Worm (Caenorhabditis elegans) whole organism, L3 larva: Measurements from ENCODE around the gene W03F9.11.

Experiments used
- ZK546.5 ChIP-seq: sonication (generic microtip); optimal IDR thresholded peaks from 2 replicates; lab custom pipeline; 2017; ENCODE audit warnings: missing biosample characterization, missing genetic modification characterization
- ama-1 ChIP-seq: fragments of 150-350 bp; optimal IDR thresholded peaks from 2 replicates; lab custom pipeline; 2018
- ceh-16 ChIP-seq: sonication (generic microtip); optimal IDR thresholded peaks from 2 replicates; lab custom pipeline; 2017; ENCODE audit warnings: missing biosample characterization, missing genetic modification characterization
- ceh-28 ChIP-seq: fragments of 150-350 bp; optimal IDR thresholded peaks from 2 replicates; lab custom pipeline; 2014; ENCODE audit warnings: missing biosample characterization, missing genetic modification reagents, missing genetic modification characterization
- ceh-82 ChIP-seq: fragments of 150-350 bp; optimal IDR thresholded peaks from 2 replicates; lab custom pipeline; 2014; ENCODE audit warnings: missing biosample characterization, missing genetic modification characterization
- ceh-9 ChIP-seq: sonication (generic microtip); optimal IDR thresholded peaks from 2 replicates; lab custom pipeline; 2018; ENCODE audit warnings: missing biosample characterization, missing genetic modification characterization
- daf-12 ChIP-seq: fragments of 150-350 bp; optimal IDR thresholded peaks from 2 replicates; lab custom pipeline; 2014; ENCODE audit warnings: missing biosample characterization, missing genetic modification reagents, missing genetic modification characterization
- egl-27 ChIP-seq: sonication (generic microtip); optimal IDR thresholded peaks from 4 replicates; lab custom pipeline; 2017; ENCODE audit warnings: missing biosample characterization, missing genetic modification reagents, missing genetic modification characterization
- egl-5 ChIP-seq: fragments of 150-350 bp; optimal IDR thresholded peaks from 2 replicates; lab custom pipeline; 2017; ENCODE audit warnings: missing biosample characterization, missing genetic modification reagents, missing genetic modification characterization, inconsistent platforms
- elt-1 ChIP-seq: fragments of 150-350 bp; optimal IDR thresholded peaks from 2 replicates; lab custom pipeline; 2014; ENCODE audit warnings: missing biosample characterization, missing genetic modification characterization
- elt-2 ChIP-seq: sonication (generic microtip); optimal IDR thresholded peaks from 2 replicates; lab custom pipeline; 2016; ENCODE audit warnings: missing genetic modification reagents, mild to moderate bottlenecking, missing genetic modification characterization, missing compliant biosample characterization
- elt-3 ChIP-seq, 3 experiments: fragments of 150-350 bp in 1 of 3; sonication (generic microtip) in 2 of 3; optimal IDR thresholded peaks; 2 replicates in 2 of 3; 4 replicates in 1 of 3; lab custom pipeline; 2014 to 2017; ENCODE audit warnings: missing biosample characterization in 3 of 3, missing genetic modification characterization in 3 of 3
- eor-1 ChIP-seq, 2 experiments: fragments of 150-350 bp; optimal IDR thresholded peaks; 2 replicates each; lab custom pipeline; 2014 to 2018; ENCODE audit warnings: missing biosample characterization in 2 of 2, missing genetic modification characterization in 2 of 2
- fkh-10 ChIP-seq: sonication (generic microtip); optimal IDR thresholded peaks from 2 replicates; lab custom pipeline; 2017; ENCODE audit warnings: missing biosample characterization, missing genetic modification reagents, missing genetic modification characterization
- fkh-2 ChIP-seq: fragments of 150-350 bp; optimal IDR thresholded peaks from 2 replicates; lab custom pipeline; 2014; ENCODE audit warnings: missing biosample characterization, missing genetic modification reagents, missing genetic modification characterization
- fos-1 ChIP-seq: fragments of 150-350 bp; optimal IDR thresholded peaks from 2 replicates; lab custom pipeline; 2014; ENCODE audit warnings: missing biosample characterization, missing genetic modification characterization
- hmg-11 ChIP-seq: sonication (generic microtip); optimal IDR thresholded peaks from 2 replicates; lab custom pipeline; 2016; ENCODE audit warnings: missing genetic modification characterization, missing compliant biosample characterization
- jun-1 ChIP-seq: fragments of 150-350 bp; optimal IDR thresholded peaks from 2 replicates; lab custom pipeline; 2014; ENCODE audit warnings: missing biosample characterization, missing genetic modification reagents, missing genetic modification characterization
- lin-15B ChIP-seq: fragments of 150-350 bp; optimal IDR thresholded peaks from 2 replicates; lab custom pipeline; 2014; ENCODE audit warnings: missing biosample characterization, missing genetic modification characterization
- lin-39 ChIP-seq: fragments of 150-350 bp; optimal IDR thresholded peaks from 2 replicates; lab custom pipeline; 2018; ENCODE audit warnings: missing biosample characterization, missing genetic modification reagents, missing genetic modification characterization
- lsy-12 ChIP-seq: sonication (generic microtip); optimal IDR thresholded peaks from 2 replicates; lab custom pipeline; 2016; ENCODE audit warnings: mild to moderate bottlenecking, missing genetic modification characterization, missing compliant biosample characterization
- mdl-1 ChIP-seq: fragments of 150-350 bp; optimal IDR thresholded peaks from 2 replicates; lab custom pipeline; 2014; ENCODE audit warnings: missing biosample characterization, missing genetic modification characterization
- mml-1 ChIP-seq: fragments of 150-350 bp; sonication (generic microtip); optimal IDR thresholded peaks from 3 replicates; lab custom pipeline; 2014; ENCODE audit warnings: missing biosample characterization, missing genetic modification characterization
- nfya-1 ChIP-seq: sonication (generic microtip); optimal IDR thresholded peaks from 2 replicates; lab custom pipeline; 2017; ENCODE audit warnings: missing genetic modification characterization, mild to moderate bottlenecking, missing compliant biosample characterization, antibody characterized with exemption, moderate library complexity; ENCODE audit not compliant: insufficient read depth
- nhr-23 ChIP-seq: fragments of 150-350 bp; optimal IDR thresholded peaks from 2 replicates; lab custom pipeline; 2014; ENCODE audit warnings: missing biosample characterization, missing genetic modification reagents, missing genetic modification characterization
- nhr-25 ChIP-seq: sonication (generic microtip); optimal IDR thresholded peaks from 2 replicates; lab custom pipeline; 2017; ENCODE audit warnings: missing biosample characterization, missing genetic modification characterization
- nhr-28 ChIP-seq: fragments of 150-350 bp; optimal IDR thresholded peaks from 2 replicates; lab custom pipeline; 2014; ENCODE audit warnings: missing biosample characterization, missing genetic modification characterization
- nhr-43 ChIP-seq: sonication (generic microtip); optimal IDR thresholded peaks from 2 replicates; lab custom pipeline; 2016; ENCODE audit warnings: mild to moderate bottlenecking, missing genetic modification characterization, missing compliant biosample characterization; ENCODE audit not compliant: poor library complexity, severe bottlenecking
- nhr-76 ChIP-seq: fragments of 150-350 bp; sonication (generic microtip); optimal IDR thresholded peaks from 5 replicates; lab custom pipeline; 2014; ENCODE audit warnings: missing biosample characterization, missing genetic modification characterization
- pha-4 ChIP-seq: fragments of 150-350 bp; optimal IDR thresholded peaks from 2 replicates; lab custom pipeline; 2014; ENCODE audit warnings: missing biosample characterization, missing genetic modification reagents, missing genetic modification characterization
- pqm-1 ChIP-seq: fragments of 150-350 bp; optimal IDR thresholded peaks from 2 replicates; lab custom pipeline; 2017; ENCODE audit warnings: missing biosample characterization, missing genetic modification characterization, inconsistent platforms
- sea-2 ChIP-seq: fragments of 150-350 bp; sonication (generic microtip); optimal IDR thresholded peaks from 4 replicates; lab custom pipeline; 2014; ENCODE audit warnings: missing biosample characterization, missing genetic modification reagents, missing genetic modification characterization
- skn-1 ChIP-seq: fragments of 150-350 bp; optimal IDR thresholded peaks from 2 replicates; lab custom pipeline; 2014; ENCODE audit warnings: missing biosample characterization, missing genetic modification characterization
- snpc-4 ChIP-seq: fragments of 150-350 bp; optimal IDR thresholded peaks from 2 replicates; lab custom pipeline; 2014; ENCODE audit warnings: missing biosample characterization, missing genetic modification characterization
- unc-39 ChIP-seq: sonication (generic microtip); optimal IDR thresholded peaks from 4 replicates; lab custom pipeline; 2017; ENCODE audit warnings: missing biosample characterization, missing genetic modification characterization
- zag-1 ChIP-seq: fragments of 150-350 bp; optimal IDR thresholded peaks from 2 replicates; lab custom pipeline; 2014; ENCODE audit warnings: missing biosample characterization, missing genetic modification characterization
- ztf-11 ChIP-seq: fragments of 150-350 bp; optimal IDR thresholded peaks from 2 replicates; lab custom pipeline; 2014; ENCODE audit warnings: missing biosample characterization, missing genetic modification characterization
- ztf-4 ChIP-seq: fragments of 150-350 bp; optimal IDR thresholded peaks from 2 replicates; lab custom pipeline; 2014; ENCODE audit warnings: missing biosample characterization, missing genetic modification characterization

Gene W03F9.11

ce11 chrV:156044-156869 is 15.1 kb upstream of the W03F9.11 start, which contains the start of gene ttb-1:
TSS of gene ttb-1 (plus strand) at chrV:156819.
- TF ChIP-seq nfya-1 (tag; lab: Kevin White, UChicago) (peak; percentile 64), nhr-76 (tag; lab: Kevin White, UChicago) (no peak), pqm-1 (no peak), lin-15B (tag; lab: Kevin White, UChicago) (peak; percentile 66), ztf-4 (no peak), sea-2 (GFP tag; lab: Kevin White, UChicago) (no peak), hmg-11 (tag; lab: Kevin White, UChicago) (peak; percentile 41), snpc-4 (tag; lab: Kevin White, UChicago) (peak; percentile 9), ceh-28 (tag; lab: Kevin White, UChicago) (no peak), pha-4 (tag; lab: Kevin White, UChicago) (peak; percentile 42), ceh-9 (tag; lab: Kevin White, UChicago) (no peak), fkh-2 (tag; lab: Kevin White, UChicago) (no peak), nhr-23 (tag; lab: Kevin White, UChicago) (peak; percentile 65), lin-39 (peak; percentile 9)

- TF ChIP-seq elt-2 (peak; percentile 18), elt-1 (no peak), nhr-43 (tag; lab: Kevin White, UChicago) (peak; percentile 52), egl-27 (tag; lab: Kevin White, UChicago) (no peak), lin-15B (tag; lab: Kevin White, UChicago) (peak; percentile 13), eor-1 (tag; optimal IDR thresholded peaks at IDR 0.05; lab: Kevin White, UChicago) (no peak), snpc-4 (tag; lab: Kevin White, UChicago) (no peak), mml-1 (no peak), nhr-25 (no peak), pha-4 (tag; lab: Kevin White, UChicago) (peak; percentile 41), nfya-1 (tag; lab: Kevin White, UChicago) (peak; percentile 44), ZK546.5 (no peak), egl-5 (tag; lab: Kevin White, UChicago) (no peak), lsy-12 (no peak), hmg-11 (tag; lab: Kevin White, UChicago) (peak; percentile 16), fkh-10 (GFP tag; lab: Kevin White, UChicago) (no peak), ceh-16 (tag; lab: Kevin White, UChicago) (no peak), fkh-2 (tag; lab: Kevin White, UChicago) (no peak), pqm-1 (no peak), nhr-28 (tag; lab: Kevin White, UChicago) (no peak), ceh-28 (tag; lab: Kevin White, UChicago) (peak; percentile 9), mdl-1 (peak; percentile 66)
Observed at ce11 chrV:155215-155614, 14.1 kb upstream of the W03F9.11 start.

ce11 chrV:153867-154266 is 12.7 kb upstream of the W03F9.11 start:
- TF ChIP-seq fos-1 (tag; lab: Kevin White, UChicago) (no peak), daf-12 (tag; lab: Kevin White, UChicago) (no peak), unc-39 (no peak), elt-3 (tag; optimal IDR thresholded peaks at IDR 0.05; lab: Kevin White, UChicago) (no peak), mdl-1 (no peak), ZK546.5 (no peak), fkh-10 (GFP tag; lab: Kevin White, UChicago) (no peak), ceh-82 (no peak), ztf-11 (tag; lab: Kevin White, UChicago) (no peak), skn-1 (tag; lab: Kevin White, UChicago) (no peak), nhr-23 (tag; lab: Kevin White, UChicago) (no peak), ama-1 (no peak), jun-1 (tag; lab: Kevin White, UChicago) (no peak), ceh-16 (tag; lab: Kevin White, UChicago) (no peak), egl-27 (tag; lab: Kevin White, UChicago) (no peak), eor-1 (tag; optimal IDR thresholded peaks at IDR 0.05; lab: Kevin White, UChicago) (no peak), mml-1 (no peak), zag-1 (tag; lab: Kevin White, UChicago) (no peak), elt-2 (no peak)
